Fruit fly (Drosophila melanogaster) Kc167 (cell line): ENCODE data around the gene CG44270.

ENCODE experiments used
- Myc ChIP-seq: fragments of >200 bp; optimal IDR thresholded peaks from 2 replicates; lab custom pipeline; 2017; ENCODE audit warnings: missing external identifiers
- Sin3A ChIP-seq: fragments of >200 bp; optimal IDR thresholded peaks from 2 replicates; lab custom pipeline; 2018; ENCODE audit warnings: missing external identifiers
- h ChIP-seq: fragments of >200 bp; optimal IDR thresholded peaks from 3 replicates; lab custom pipeline; 2018; ENCODE audit warnings: missing external identifiers
- insv ChIP-seq: fragments of >200 bp; optimal IDR thresholded peaks from 3 replicates; lab custom pipeline; 2018; ENCODE audit warnings: missing external identifiers
- psq ChIP-seq: fragments of >200 bp; optimal IDR thresholded peaks from 2 replicates; lab custom pipeline; 2017; ENCODE audit warnings: missing external identifiers
- ttk ChIP-seq: sonication (Bioruptor generic); optimal IDR thresholded peaks from 2 replicates; lab custom pipeline; 2017; ENCODE audit warnings: missing external identifiers

- TF ChIP-seq psq (lab: Kevin White, UChicago) (no peak), insv (lab: Kevin White, UChicago) (no peak), h (lab: Kevin White, UChicago) (no peak), Sin3A (no peak), ttk (lab: Kevin White, UChicago) (no peak), Myc (lab: Kevin White, UChicago) (no peak)
These were observed 45.1 kb downstream of the CG44270 start for dm6 chr2L:20575939-20576338.
